Fruit fly (Drosophila melanogaster) whole organism, adult: ENCODE measurements around the gene Efr.

Experiments used
- CG11617 ChIP-seq: fragments of 200-800 bp; sonication (Bioruptor generic); optimal IDR thresholded peaks from 2 replicates; lab custom pipeline; 2017; ENCODE audit warnings: mild to moderate bottlenecking, missing biosample characterization, missing genetic modification reagents, missing genetic modification characterization
- CG12768 ChIP-seq: fragments of 200-800 bp; sonication (Bioruptor generic); optimal IDR thresholded peaks from 2 replicates; lab custom pipeline; 2017; ENCODE audit warnings: missing biosample characterization, missing genetic modification characterization, mild to moderate bottlenecking, moderate library complexity, missing genetic modification reagents
- CG14711 ChIP-seq: fragments of 200-800 bp; sonication (Bioruptor generic); optimal IDR thresholded peaks from 2 replicates; lab custom pipeline; 2018; ENCODE audit warnings: missing biosample characterization, mild to moderate bottlenecking, missing genetic modification characterization, moderate library complexity
- CG1620 ChIP-seq: fragments of 200-800 bp; sonication (Bioruptor generic); optimal IDR thresholded peaks from 2 replicates; lab custom pipeline; 2016; ENCODE audit warnings: missing biosample characterization, missing genetic modification characterization
- CG33017 ChIP-seq: fragments of 200-800 bp; sonication (Bioruptor generic); optimal IDR thresholded peaks from 2 replicates; lab custom pipeline; 2018; ENCODE audit warnings: missing biosample characterization, mild to moderate bottlenecking, missing genetic modification characterization, moderate library complexity
- CG5204 ChIP-seq: fragments of 200-800 bp; sonication (Bioruptor generic); optimal IDR thresholded peaks from 2 replicates; lab custom pipeline; 2016; ENCODE audit warnings: missing biosample characterization, missing genetic modification characterization
- CG7045 ChIP-seq: fragments of 200-800 bp; sonication (Bioruptor generic); optimal IDR thresholded peaks from 2 replicates; lab custom pipeline; 2017; ENCODE audit warnings: missing biosample characterization, mild to moderate bottlenecking, missing genetic modification characterization
- CG7101 ChIP-seq: fragments of 200-800 bp; sonication (Bioruptor generic); optimal IDR thresholded peaks from 2 replicates; lab custom pipeline; 2018; ENCODE audit warnings: missing biosample characterization, mild to moderate bottlenecking, missing genetic modification characterization, moderate library complexity
- Clk ChIP-seq: fragments of 200-800 bp; sonication (Bioruptor generic); optimal IDR thresholded peaks from 2 replicates; lab custom pipeline; 2017; ENCODE audit warnings: missing biosample characterization, missing genetic modification characterization
- Crg-1 ChIP-seq: fragments of 200-800 bp; sonication (Bioruptor generic); optimal IDR thresholded peaks from 2 replicates; lab custom pipeline; 2016; ENCODE audit warnings: missing biosample characterization, missing genetic modification characterization
- Hr96 ChIP-seq: fragments of 200-800 bp; sonication (Bioruptor generic); optimal IDR thresholded peaks from 2 replicates; lab custom pipeline; 2016; ENCODE audit warnings: missing biosample characterization, missing genetic modification characterization
- Mnt ChIP-seq: fragments of 200-800 bp; sonication (Bioruptor generic); optimal IDR thresholded peaks from 2 replicates; lab custom pipeline; 2016; ENCODE audit warnings: missing biosample characterization, mild to moderate bottlenecking, missing genetic modification characterization
- bab1 ChIP-seq: fragments of 200-800 bp; sonication (Bioruptor generic); optimal IDR thresholded peaks from 3 replicates; lab custom pipeline; 2019; ENCODE audit warnings: missing biosample characterization, mild to moderate bottlenecking, missing genetic modification characterization, moderate library complexity
- cic ChIP-seq: fragments of 200-800 bp; sonication (Bioruptor generic); optimal IDR thresholded peaks from 2 replicates; lab custom pipeline; 2017; ENCODE audit warnings: missing biosample characterization, mild to moderate bottlenecking, missing genetic modification characterization, moderate library complexity
- cnc ChIP-seq, 2 experiments: fragments of >200 bp; optimal IDR thresholded peaks; 2 replicates each; lab custom pipeline; 2017
- kay ChIP-seq: fragments of 200-800 bp; sonication (Bioruptor generic); peaks from one replicate; lab custom pipeline; 2016; ENCODE audit warnings: missing biosample characterization, missing genetic modification characterization, borderline replicate concordance
- ovo ChIP-seq: fragments of 200-800 bp; sonication (Bioruptor generic); optimal IDR thresholded peaks from 2 replicates; lab custom pipeline; 2016; ENCODE audit warnings: missing biosample characterization, missing genetic modification characterization
- pad ChIP-seq: fragments of 200-800 bp; sonication (Bioruptor generic); optimal IDR thresholded peaks from 3 replicates; lab custom pipeline; 2017; ENCODE audit warnings: missing biosample characterization, missing genetic modification characterization, mild to moderate bottlenecking, moderate library complexity, missing genetic modification reagents
- tj ChIP-seq: fragments of 200-800 bp; sonication (Bioruptor generic); optimal IDR thresholded peaks from 3 replicates; lab custom pipeline; 2017; ENCODE audit warnings: missing biosample characterization, mild to moderate bottlenecking, missing genetic modification characterization, moderate library complexity
- toe ChIP-seq: fragments of 200-800 bp; sonication (Bioruptor generic); optimal IDR thresholded peaks from 2 replicates; lab custom pipeline; 2016; ENCODE audit warnings: missing biosample characterization, missing genetic modification characterization

Gene Efr

DNA sequence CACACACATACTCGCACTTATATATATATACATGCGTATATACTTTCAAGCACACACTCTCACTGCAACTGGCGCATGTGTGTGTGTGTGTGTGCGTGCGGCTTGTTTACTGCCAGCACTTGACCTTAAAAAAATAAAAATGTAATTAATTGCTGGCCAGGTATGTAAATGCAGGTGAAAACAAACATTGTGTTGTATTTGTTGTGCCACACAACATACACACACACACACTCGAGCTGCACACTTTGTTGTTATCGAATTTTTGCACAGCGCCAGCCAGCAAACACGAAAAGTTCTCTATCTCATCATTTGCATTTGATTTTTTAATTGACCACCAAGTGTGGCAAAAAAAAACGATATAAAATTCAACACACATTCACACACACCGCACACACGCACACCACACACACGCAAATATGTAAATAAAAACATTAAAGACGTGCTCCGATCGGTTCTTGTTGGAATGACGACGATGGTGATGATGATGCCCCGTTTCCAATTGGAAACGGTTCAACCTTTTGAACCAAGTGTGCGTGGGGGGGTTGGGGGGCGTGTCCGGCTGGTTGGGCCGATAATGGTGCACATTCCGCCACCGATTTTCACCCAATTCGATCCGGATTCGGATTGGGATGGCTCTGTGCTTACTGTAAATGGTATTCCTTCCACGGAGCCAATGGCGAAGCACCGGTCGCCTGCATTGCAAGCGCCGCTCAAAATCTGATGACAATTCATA lies 35.0 kb downstream of the Efr start:
- TF ChIP-seq Clk (GFP tag; lab: Kevin White, UChicago) (no peak), bab1 (GFP tag; lab: Kevin White, UChicago) (no peak), CG7045 (GFP tag; lab: Kevin White, UChicago) (no peak), CG14711 (tag; lab: Kevin White, UChicago) (no peak), Mnt (GFP tag; lab: Kevin White, UChicago) (no peak), CG7101 (tag; lab: Kevin White, UChicago) (no peak), CG33017 (tag; lab: Kevin White, UChicago) (no peak), toe (GFP tag; lab: Kevin White, UChicago) (no peak), CG11617 (GFP tag; lab: Kevin White, UChicago) (no peak), kay (GFP tag; lab: Kevin White, UChicago) (no peak), CG1620 (GFP tag; lab: Kevin White, UChicago) (no peak), CG12768 (GFP tag; lab: Kevin White, UChicago) (no peak), ovo (GFP tag; lab: Kevin White, UChicago) (no peak), cnc (optimal IDR thresholded peaks at IDR 0.05; lab: Kevin White, UChicago) (no peak)

DNA sequence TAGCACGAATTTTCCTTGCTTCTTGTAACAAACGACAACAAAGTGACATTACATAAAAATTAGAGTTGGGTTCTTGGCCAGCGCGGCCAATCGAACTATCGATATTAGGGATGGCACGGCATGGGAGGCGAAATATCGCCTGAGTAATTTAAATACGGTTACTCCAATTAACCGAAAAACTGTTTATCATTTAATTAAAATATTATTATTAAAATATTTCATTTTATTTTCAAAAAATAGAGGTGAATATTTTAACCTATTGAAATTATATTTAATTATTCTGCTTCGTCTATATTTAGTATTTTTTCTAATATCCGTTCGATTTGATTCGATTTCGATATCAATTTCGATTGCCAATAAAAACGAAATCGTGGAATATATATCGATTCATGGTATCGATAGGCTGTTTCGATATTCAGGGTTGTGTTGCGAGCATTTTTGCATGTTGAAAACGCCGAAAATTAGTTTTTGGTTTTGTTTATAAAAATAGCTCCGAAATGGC lies 35.7 kb downstream of the Efr start, which contains the start of the genes Rbcn-3A and Spx:
TSS of gene Rbcn-3A (minus strand) at position 74 of the 502 bp plus-strand sequence.
TSS of gene Spx (plus strand) at position 409 of the 502 bp plus-strand sequence.
- peak; percentile 31 for TF ChIP-seq pad (GFP tag; lab: Kevin White, UChicago)
- TF ChIP-seq Hr96 (GFP tag; lab: Kevin White, UChicago) = no peak
- TF ChIP-seq Crg-1 (GFP tag; lab: Kevin White, UChicago) = peak; percentile 27
- peak; percentile 44 for TF ChIP-seq ovo (GFP tag; lab: Kevin White, UChicago)
- no peak for TF ChIP-seq CG5204 (GFP tag; lab: Kevin White, UChicago)
- TF ChIP-seq CG7045 (GFP tag; lab: Kevin White, UChicago) = no peak
- peak; percentile 49 for TF ChIP-seq bab1 (GFP tag; lab: Kevin White, UChicago)
- TF ChIP-seq kay (GFP tag; lab: Kevin White, UChicago) = no peak
- TF ChIP-seq CG12768 (GFP tag; lab: Kevin White, UChicago) = no peak
- TF ChIP-seq cic = no peak
- peak; percentile 47 for TF ChIP-seq tj (GFP tag; lab: Kevin White, UChicago)
- TF ChIP-seq CG14711 (tag; lab: Kevin White, UChicago) = peak; percentile 85
- peak; percentile 67 for TF ChIP-seq Mnt (GFP tag; lab: Kevin White, UChicago)
- TF ChIP-seq cnc (optimal IDR thresholded peaks at IDR 0.05; lab: Kevin White, UChicago) = no peak
- TF ChIP-seq CG1620 (GFP tag; lab: Kevin White, UChicago) = no peak
- no peak for TF ChIP-seq CG33017 (tag; lab: Kevin White, UChicago)
- peak; percentile 64 for TF ChIP-seq CG11617 (GFP tag; lab: Kevin White, UChicago)
- TF ChIP-seq CG7101 (tag; lab: Kevin White, UChicago) = peak; percentile 73
- no peak for TF ChIP-seq Clk (GFP tag; lab: Kevin White, UChicago)
- TF ChIP-seq toe (GFP tag; lab: Kevin White, UChicago) = no peak

DNA sequence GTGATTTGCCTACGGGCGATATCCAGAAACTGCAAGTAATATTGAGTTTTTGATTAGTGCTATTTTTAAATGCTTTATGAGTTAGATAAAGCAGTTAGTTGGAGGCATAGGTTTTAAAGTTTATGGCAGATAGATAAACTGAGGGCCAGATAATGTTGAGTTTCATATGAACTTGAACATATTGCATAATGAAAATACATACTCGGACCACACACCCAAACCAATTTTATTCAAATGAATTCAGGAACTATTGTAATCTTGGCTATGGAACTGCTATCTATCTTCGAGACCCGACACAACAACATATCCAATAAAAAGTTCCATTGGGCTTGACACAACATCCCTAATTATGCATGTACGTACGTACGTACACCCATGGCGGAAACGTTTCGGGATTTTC lies 39.9 kb downstream of the Efr start:
- TF ChIP-seq Mnt (GFP tag; lab: Kevin White, UChicago) = no peak
- TF ChIP-seq kay (GFP tag; lab: Kevin White, UChicago) = no peak
- no peak for TF ChIP-seq CG33017 (tag; lab: Kevin White, UChicago)
- no peak for TF ChIP-seq CG7101 (tag; lab: Kevin White, UChicago)
- no peak for TF ChIP-seq Hr96 (GFP tag; lab: Kevin White, UChicago)
- TF ChIP-seq ovo (GFP tag; lab: Kevin White, UChicago) = no peak
- TF ChIP-seq bab1 (GFP tag; lab: Kevin White, UChicago) = no peak
- no peak for TF ChIP-seq cnc (optimal IDR thresholded peaks at IDR 0.05; lab: Kevin White, UChicago)
- no peak for TF ChIP-seq CG5204 (GFP tag; lab: Kevin White, UChicago)
- no peak for TF ChIP-seq CG1620 (GFP tag; lab: Kevin White, UChicago)
- TF ChIP-seq toe (GFP tag; lab: Kevin White, UChicago) = no peak
- no peak for TF ChIP-seq tj (GFP tag; lab: Kevin White, UChicago)
- no peak for TF ChIP-seq CG12768 (GFP tag; lab: Kevin White, UChicago)
- TF ChIP-seq Crg-1 (GFP tag; lab: Kevin White, UChicago) = no peak
- TF ChIP-seq Clk (GFP tag; lab: Kevin White, UChicago) = no peak

DNA sequence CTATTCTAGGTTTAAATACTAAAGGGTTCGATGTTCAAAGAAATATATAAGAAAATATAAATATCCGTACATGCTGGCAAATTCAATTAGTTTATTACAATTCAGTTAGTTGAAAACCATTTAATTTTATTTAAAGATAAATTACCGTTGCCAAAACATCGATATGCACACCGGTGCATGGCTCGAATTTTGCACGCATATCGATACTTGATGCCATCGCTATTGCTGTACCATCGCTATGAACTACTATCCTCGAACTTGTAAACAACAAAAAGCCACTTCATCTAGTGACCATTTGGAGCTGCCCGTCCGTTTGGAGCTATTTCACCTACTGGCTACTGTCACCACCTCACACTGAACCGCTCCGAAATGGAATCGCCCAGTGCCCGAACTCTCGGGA lies 41.1 kb downstream of the Efr start, which contains the start of gene Josd:
TSS of gene Josd (plus strand) at position 270 of the 400 bp plus-strand sequence.
- no peak for TF ChIP-seq CG7045 (GFP tag; lab: Kevin White, UChicago)
- TF ChIP-seq Mnt (GFP tag; lab: Kevin White, UChicago) = peak; percentile 24
- TF ChIP-seq CG1620 (GFP tag; lab: Kevin White, UChicago) = peak; percentile 7
- TF ChIP-seq tj (GFP tag; lab: Kevin White, UChicago) = no peak
- no peak for TF ChIP-seq CG11617 (GFP tag; lab: Kevin White, UChicago)
- TF ChIP-seq pad (GFP tag; lab: Kevin White, UChicago) = no peak
- no peak for TF ChIP-seq Clk (GFP tag; lab: Kevin White, UChicago)
- no peak for TF ChIP-seq CG33017 (tag; lab: Kevin White, UChicago)
- TF ChIP-seq ovo (GFP tag; lab: Kevin White, UChicago) = no peak
- TF ChIP-seq CG12768 (GFP tag; lab: Kevin White, UChicago) = no peak
- peak; percentile 16 for TF ChIP-seq toe (GFP tag; lab: Kevin White, UChicago)
- peak; percentile 48 for TF ChIP-seq bab1 (GFP tag; lab: Kevin White, UChicago)
- TF ChIP-seq CG14711 (tag; lab: Kevin White, UChicago) = no peak
